Worm (Caenorhabditis elegans): ENCODE data around the gene srw-77.

ce11 chrV:16593792-16594059, 49.7 kb downstream of the srw-77 start:
- TF ChIP-seq ets-7 (tag; optimal IDR thresholded peaks at IDR 0.05) (no peak), ceh-36 (tag; optimal IDR thresholded peaks at IDR 0.05) (no peak), tbx-11 (GFP tag; IDR thresholded peaks at IDR 0.05) (no peak)
